Worm (Caenorhabditis elegans): ENCODE data around the gene nspc-14.

nspc-14 gene

ce11 chrX:12333479-12333878 is 25.4 kb downstream of the nspc-14 start, which contains the start of gene srd-47:
Gene srd-47, plus strand, starts transcription at chrX:12333642.
- TF ChIP-seq ceh-28 (tag; optimal IDR thresholded peaks at IDR 0.05) (no peak), nhr-67 (tag; optimal IDR thresholded peaks at IDR 0.05) (no peak)

ce11 chrX:12331795-12332194 is 27.1 kb downstream of the nspc-14 start, which contains the start of gene srd-46:
Gene srd-46, plus strand, starts transcription at chrX:12332095.
- TF ChIP-seq nhr-76 (tag; optimal IDR thresholded peaks at IDR 0.05) (no peak), lsy-12 (tag; optimal IDR thresholded peaks at IDR 0.05) (no peak), nhr-23 (tag; optimal IDR thresholded peaks at IDR 0.05) (no peak), skn-1 (tag; optimal IDR thresholded peaks at IDR 0.05) (no peak), egl-5 (tag; optimal IDR thresholded peaks at IDR 0.05) (no peak), pha-4 (tag; optimal IDR thresholded peaks at IDR 0.05) (no peak), ZK546.5 (tag; optimal IDR thresholded peaks at IDR 0.05) (no peak), pqm-1 (tag; optimal IDR thresholded peaks at IDR 0.05) (no peak), nfya-1 (tag; optimal IDR thresholded peaks at IDR 0.05; ENCODE audit: insufficient read depth) (no peak), fkh-10 (GFP tag; optimal IDR thresholded peaks at IDR 0.05) (no peak), unc-39 (tag; optimal IDR thresholded peaks at IDR 0.05) (no peak), elt-3 (tag; optimal IDR thresholded peaks at IDR 0.05) (no peak), nhr-25 (tag; optimal IDR thresholded peaks at IDR 0.05) (no peak), nhr-43 (tag; optimal IDR thresholded peaks at IDR 0.05; ENCODE audit: poor library complexity, severe bottlenecking) (no peak), nhr-77 (tag; optimal IDR thresholded peaks at IDR 0.05) (no peak), egl-27 (tag; optimal IDR thresholded peaks at IDR 0.05) (no peak), nhr-237 (tag; optimal IDR thresholded peaks at IDR 0.05) (no peak)

ce11 chrX:12328676-12329075 is 30.2 kb downstream of the nspc-14 start, which contains the start of gene srd-45:
Gene srd-45, plus strand, starts transcription at chrX:12328976.
- no peak for TF ChIP-seq skn-1 (tag; optimal IDR thresholded peaks at IDR 0.05)
- TF ChIP-seq eor-1 (tag; optimal IDR thresholded peaks at IDR 0.05): no peak
- TF ChIP-seq unc-62 (GFP tag; optimal IDR thresholded peaks at IDR 0.05): no peak
- no peak for TF ChIP-seq ztf-11 (tag; optimal IDR thresholded peaks at IDR 0.05)
- TF ChIP-seq fos-1 (tag; optimal IDR thresholded peaks at IDR 0.05): no peak
- TF ChIP-seq nhr-12 (tag; optimal IDR thresholded peaks at IDR 0.05): no peak
- TF ChIP-seq hmg-11 (tag; optimal IDR thresholded peaks at IDR 0.05): no peak
- TF ChIP-seq nhr-76 (tag; optimal IDR thresholded peaks at IDR 0.05): no peak
- no peak for TF ChIP-seq zag-1 (tag; optimal IDR thresholded peaks at IDR 0.05)
- no peak for TF ChIP-seq pha-4 (tag; optimal IDR thresholded peaks at IDR 0.05)
- no peak for TF ChIP-seq elt-3 (tag; optimal IDR thresholded peaks at IDR 0.05)
- no peak for TF ChIP-seq nfya-1 (tag; optimal IDR thresholded peaks at IDR 0.05; ENCODE audit: insufficient read depth)
- TF ChIP-seq elt-2 (tag; optimal IDR thresholded peaks at IDR 0.05): no peak
- TF ChIP-seq ceh-28 (tag; optimal IDR thresholded peaks at IDR 0.05): no peak
- no peak for TF ChIP-seq nhr-43 (tag; optimal IDR thresholded peaks at IDR 0.05; ENCODE audit: poor library complexity, severe bottlenecking)
- no peak for TF ChIP-seq lin-15B (tag; optimal IDR thresholded peaks at IDR 0.05)
- TF ChIP-seq pqm-1 (tag; optimal IDR thresholded peaks at IDR 0.05): no peak
- TF ChIP-seq ama-1 (optimal IDR thresholded peaks at IDR 0.05): no peak
- no peak for TF ChIP-seq jun-1 (tag; optimal IDR thresholded peaks at IDR 0.05)

- TF ChIP-seq pqm-1 (tag; optimal IDR thresholded peaks at IDR 0.05): no peak
- TF ChIP-seq snpc-4 (tag; optimal IDR thresholded peaks at IDR 0.05): no peak
- no peak for TF ChIP-seq zag-1 (tag; optimal IDR thresholded peaks at IDR 0.05)
- no peak for TF ChIP-seq nhr-76 (tag; optimal IDR thresholded peaks at IDR 0.05)
- TF ChIP-seq egl-27 (tag; optimal IDR thresholded peaks at IDR 0.05): no peak
- no peak for TF ChIP-seq ztf-4 (tag; optimal IDR thresholded peaks at IDR 0.05)
- TF ChIP-seq unc-39 (tag; optimal IDR thresholded peaks at IDR 0.05): no peak
- TF ChIP-seq tbx-2 (tag; optimal IDR thresholded peaks at IDR 0.05): no peak
- no peak for TF ChIP-seq mdl-1 (tag; optimal IDR thresholded peaks at IDR 0.05)
- no peak for TF ChIP-seq ceh-16 (tag; optimal IDR thresholded peaks at IDR 0.05)
- no peak for TF ChIP-seq nhr-67 (tag; optimal IDR thresholded peaks at IDR 0.05)
- TF ChIP-seq nfya-1 (tag; optimal IDR thresholded peaks at IDR 0.05; ENCODE audit: insufficient read depth): no peak
- no peak for TF ChIP-seq lin-15B (tag; optimal IDR thresholded peaks at IDR 0.05)
- TF ChIP-seq aly-2 (tag; optimal IDR thresholded peaks at IDR 0.05): no peak
- no peak for TF ChIP-seq jun-1 (tag; optimal IDR thresholded peaks at IDR 0.05)
- TF ChIP-seq unc-62 (GFP tag; optimal IDR thresholded peaks at IDR 0.05): no peak
Observed at ce11 chrX:12326424-12326823, 32.4 kb downstream of the nspc-14 start, which contains the start of gene srd-41. Gene srd-41, plus strand, starts transcription at chrX:12326724.
